Worm (Caenorhabditis elegans) whole organism, L2 larva: ENCODE measurements around the gene F47D2.11.
"Not testable (repeated sequence)": the region's sequence is repeated elsewhere in the genome, so short reads cannot be mapped to it uniquely, and the experiment has no call there.

Experiments used
- ama-1 ChIP-seq: fragments of 150-350 bp; optimal IDR thresholded peaks from 2 replicates; lab custom pipeline; 2018; ENCODE audit warnings: inconsistent platforms
- elt-3 ChIP-seq: sonication (generic microtip); optimal IDR thresholded peaks from 2 replicates; lab custom pipeline; 2017; ENCODE audit warnings: missing biosample characterization, missing genetic modification characterization
- lin-11 ChIP-seq: fragments of 150-350 bp; sonication (generic microtip); optimal IDR thresholded peaks from 2 replicates; lab custom pipeline; 2014; ENCODE audit warnings: missing biosample characterization, missing genetic modification characterization, inconsistent platforms, mixed read lengths
- lin-39 ChIP-seq: fragments of 150-350 bp; optimal IDR thresholded peaks from 2 replicates; lab custom pipeline; 2014; ENCODE audit warnings: missing biosample characterization, missing genetic modification reagents, missing genetic modification characterization
- ztf-11 ChIP-seq: sonication (generic microtip); optimal IDR thresholded peaks from 2 replicates; lab custom pipeline; 2017; ENCODE audit warnings: missing biosample characterization, missing genetic modification characterization

- TF ChIP-seq elt-3; lin-39 (tag; lab: Kevin White, UChicago); lin-11 (tag; lab: Kevin White, UChicago); ama-1 (lab: Kevin White, UChicago); ztf-11: not testable (repeated sequence)
Observed at ce11 chrV:4284737-4285136, 11.1 kb downstream of the F47D2.11 start, which contains the start of gene srt-19.
